Fruit fly (Drosophila melanogaster) whole organism, adult: Measurements from ENCODE around the gene Archease.

ENCODE experiments used
- CG11617 ChIP-seq: fragments of 200-800 bp; sonication (Bioruptor generic); optimal IDR thresholded peaks from 2 replicates; lab custom pipeline; 2017; ENCODE audit warnings: mild to moderate bottlenecking, missing biosample characterization, missing genetic modification reagents, missing genetic modification characterization
- CG12768 ChIP-seq: fragments of 200-800 bp; sonication (Bioruptor generic); optimal IDR thresholded peaks from 2 replicates; lab custom pipeline; 2017; ENCODE audit warnings: missing biosample characterization, missing genetic modification characterization, mild to moderate bottlenecking, moderate library complexity, missing genetic modification reagents
- CG14711 ChIP-seq: fragments of 200-800 bp; sonication (Bioruptor generic); optimal IDR thresholded peaks from 2 replicates; lab custom pipeline; 2018; ENCODE audit warnings: missing biosample characterization, mild to moderate bottlenecking, missing genetic modification characterization, moderate library complexity
- CG1620 ChIP-seq: fragments of 200-800 bp; sonication (Bioruptor generic); optimal IDR thresholded peaks from 2 replicates; lab custom pipeline; 2016; ENCODE audit warnings: missing biosample characterization, missing genetic modification characterization
- CG33017 ChIP-seq: fragments of 200-800 bp; sonication (Bioruptor generic); optimal IDR thresholded peaks from 2 replicates; lab custom pipeline; 2018; ENCODE audit warnings: missing biosample characterization, mild to moderate bottlenecking, missing genetic modification characterization, moderate library complexity
- CG5204 ChIP-seq: fragments of 200-800 bp; sonication (Bioruptor generic); optimal IDR thresholded peaks from 2 replicates; lab custom pipeline; 2016; ENCODE audit warnings: missing biosample characterization, missing genetic modification characterization
- CG7045 ChIP-seq: fragments of 200-800 bp; sonication (Bioruptor generic); optimal IDR thresholded peaks from 2 replicates; lab custom pipeline; 2017; ENCODE audit warnings: missing biosample characterization, mild to moderate bottlenecking, missing genetic modification characterization
- CG7101 ChIP-seq: fragments of 200-800 bp; sonication (Bioruptor generic); optimal IDR thresholded peaks from 2 replicates; lab custom pipeline; 2018; ENCODE audit warnings: missing biosample characterization, mild to moderate bottlenecking, missing genetic modification characterization, moderate library complexity
- Clk ChIP-seq: fragments of 200-800 bp; sonication (Bioruptor generic); optimal IDR thresholded peaks from 2 replicates; lab custom pipeline; 2017; ENCODE audit warnings: missing biosample characterization, missing genetic modification characterization
- Crg-1 ChIP-seq: fragments of 200-800 bp; sonication (Bioruptor generic); optimal IDR thresholded peaks from 2 replicates; lab custom pipeline; 2016; ENCODE audit warnings: missing biosample characterization, missing genetic modification characterization
- Hr96 ChIP-seq: fragments of 200-800 bp; sonication (Bioruptor generic); optimal IDR thresholded peaks from 2 replicates; lab custom pipeline; 2016; ENCODE audit warnings: missing biosample characterization, missing genetic modification characterization
- Mnt ChIP-seq: fragments of 200-800 bp; sonication (Bioruptor generic); optimal IDR thresholded peaks from 2 replicates; lab custom pipeline; 2016; ENCODE audit warnings: missing biosample characterization, mild to moderate bottlenecking, missing genetic modification characterization
- bab1 ChIP-seq: fragments of 200-800 bp; sonication (Bioruptor generic); optimal IDR thresholded peaks from 3 replicates; lab custom pipeline; 2019; ENCODE audit warnings: missing biosample characterization, mild to moderate bottlenecking, missing genetic modification characterization, moderate library complexity
- cic ChIP-seq: fragments of 200-800 bp; sonication (Bioruptor generic); optimal IDR thresholded peaks from 2 replicates; lab custom pipeline; 2017; ENCODE audit warnings: missing biosample characterization, mild to moderate bottlenecking, missing genetic modification characterization, moderate library complexity
- cnc ChIP-seq, 2 experiments: fragments of >200 bp; optimal IDR thresholded peaks; 2 replicates each; lab custom pipeline; 2017
- kay ChIP-seq: fragments of 200-800 bp; sonication (Bioruptor generic); peaks from one replicate; lab custom pipeline; 2016; ENCODE audit warnings: missing biosample characterization, missing genetic modification characterization, borderline replicate concordance
- ovo ChIP-seq: fragments of 200-800 bp; sonication (Bioruptor generic); optimal IDR thresholded peaks from 2 replicates; lab custom pipeline; 2016; ENCODE audit warnings: missing biosample characterization, missing genetic modification characterization
- pad ChIP-seq: fragments of 200-800 bp; sonication (Bioruptor generic); optimal IDR thresholded peaks from 3 replicates; lab custom pipeline; 2017; ENCODE audit warnings: missing biosample characterization, missing genetic modification characterization, mild to moderate bottlenecking, moderate library complexity, missing genetic modification reagents
- tj ChIP-seq: fragments of 200-800 bp; sonication (Bioruptor generic); optimal IDR thresholded peaks from 3 replicates; lab custom pipeline; 2017; ENCODE audit warnings: missing biosample characterization, mild to moderate bottlenecking, missing genetic modification characterization, moderate library complexity
- toe ChIP-seq: fragments of 200-800 bp; sonication (Bioruptor generic); optimal IDR thresholded peaks from 2 replicates; lab custom pipeline; 2016; ENCODE audit warnings: missing biosample characterization, missing genetic modification characterization

Archease gene

dm6 chr3R:21665404-21665803, 2.6 kb upstream of the Archease start:
- TF ChIP-seq CG7045 (GFP tag; lab: Kevin White, UChicago), result no peak
- TF ChIP-seq Hr96, result no peak
- TF ChIP-seq CG1620, result no peak
- no peak for TF ChIP-seq pad
- no peak for TF ChIP-seq Clk (GFP tag; lab: Kevin White, UChicago)
- TF ChIP-seq CG14711, result no peak
- no peak for TF ChIP-seq ovo
- no peak for TF ChIP-seq toe (GFP tag; lab: Kevin White, UChicago)
- TF ChIP-seq CG7101 (tag; lab: Kevin White, UChicago), result no peak

dm6 chr3R:21664089-21664488, 1.3 kb upstream of the Archease start, which contains the start of gene Jhbp16:
Jhbp16 (plus strand) TSS chr3R:21664389.
- TF ChIP-seq CG7101 (tag; lab: Kevin White, UChicago), result no peak
- TF ChIP-seq bab1, result no peak
- TF ChIP-seq CG1620, result no peak
- TF ChIP-seq toe (GFP tag; lab: Kevin White, UChicago), result no peak
- no peak for TF ChIP-seq tj (GFP tag; lab: Kevin White, UChicago)
- no peak for TF ChIP-seq pad
- no peak for TF ChIP-seq cnc (optimal IDR thresholded peaks at IDR 0.05; lab: Kevin White, UChicago)
- no peak for TF ChIP-seq Hr96
- no peak for TF ChIP-seq CG11617 (GFP tag; lab: Kevin White, UChicago)
- TF ChIP-seq kay (GFP tag; lab: Kevin White, UChicago), result no peak
- TF ChIP-seq cic, result no peak
- TF ChIP-seq Crg-1 (GFP tag; lab: Kevin White, UChicago), result no peak
- no peak for TF ChIP-seq Clk (GFP tag; lab: Kevin White, UChicago)
- TF ChIP-seq CG5204 (GFP tag; lab: Kevin White, UChicago), result no peak
- no peak for TF ChIP-seq CG14711
- no peak for TF ChIP-seq CG12768 (GFP tag; lab: Kevin White, UChicago)
- TF ChIP-seq ovo, result no peak
- no peak for TF ChIP-seq CG7045 (GFP tag; lab: Kevin White, UChicago)
- TF ChIP-seq Mnt (GFP tag; lab: Kevin White, UChicago), result no peak
- TF ChIP-seq CG33017 (tag; lab: Kevin White, UChicago), result no peak

DNA sequence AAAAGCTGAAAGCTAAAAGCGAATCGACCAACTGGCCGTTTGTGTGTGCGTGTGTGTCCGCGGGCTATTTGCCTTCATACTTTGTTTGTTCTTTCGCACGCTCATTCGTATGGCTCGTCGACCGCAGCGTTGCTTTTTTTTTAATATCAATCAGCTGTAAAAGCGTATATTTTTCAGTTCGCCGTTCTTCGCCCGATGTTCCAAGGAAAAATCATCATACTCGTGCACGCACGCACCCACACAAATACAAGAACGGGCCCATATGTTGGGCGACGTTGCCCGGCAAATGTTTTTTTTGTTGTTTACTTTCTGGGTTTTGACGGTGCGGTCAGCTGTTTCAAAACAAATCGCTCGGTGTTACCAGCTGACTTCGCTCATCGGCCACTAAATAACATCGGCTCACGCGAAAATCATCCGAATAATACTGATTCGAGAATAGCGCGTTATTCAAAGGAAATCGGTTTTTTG, 2.1 kb downstream of the Archease start, which contains the start of gene E2f1:
Gene E2f1, minus strand, starts transcription at position 213 of the 468 bp plus-strand sequence.
- no peak for TF ChIP-seq cnc (optimal IDR thresholded peaks at IDR 0.05; lab: Kevin White, UChicago)
- TF ChIP-seq tj (GFP tag; lab: Kevin White, UChicago), result no peak
- no peak for TF ChIP-seq CG7045 (GFP tag; lab: Kevin White, UChicago)
- peak; percentile 5 for TF ChIP-seq Mnt (GFP tag; lab: Kevin White, UChicago)
- no peak for TF ChIP-seq CG33017 (tag; lab: Kevin White, UChicago)
- TF ChIP-seq CG7101 (tag; lab: Kevin White, UChicago), result no peak
- TF ChIP-seq CG1620, result no peak
- TF ChIP-seq bab1, result peak; percentile 58
- no peak for TF ChIP-seq toe (GFP tag; lab: Kevin White, UChicago)
- no peak for TF ChIP-seq CG12768 (GFP tag; lab: Kevin White, UChicago)
- TF ChIP-seq cic, result peak; percentile 23
- no peak for TF ChIP-seq CG11617 (GFP tag; lab: Kevin White, UChicago)

DNA sequence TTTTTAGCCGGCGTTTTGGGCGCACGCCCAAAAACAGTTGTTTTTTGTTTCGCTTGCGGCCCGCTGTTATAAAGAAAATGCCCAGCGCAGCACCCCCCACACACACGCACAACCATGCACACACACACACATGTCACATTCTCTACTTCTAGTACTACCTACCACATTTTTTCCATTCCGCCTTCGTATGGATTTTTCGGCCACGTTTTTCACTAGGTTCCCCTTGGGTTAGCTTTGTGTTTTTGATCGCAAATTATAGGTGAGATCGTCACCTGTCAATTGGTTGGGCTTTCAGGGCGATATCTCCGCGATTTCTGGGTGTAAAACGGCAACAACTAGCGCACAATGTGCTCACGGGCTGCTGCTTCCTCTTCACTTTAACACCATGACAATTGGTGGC, 2.7 kb downstream of the Archease start:
- peak; percentile 70 for TF ChIP-seq tj (GFP tag; lab: Kevin White, UChicago)
- no peak for TF ChIP-seq CG7045 (GFP tag; lab: Kevin White, UChicago)
- TF ChIP-seq cnc (optimal IDR thresholded peaks at IDR 0.05; lab: Kevin White, UChicago), result no peak
- no peak for TF ChIP-seq CG12768 (GFP tag; lab: Kevin White, UChicago)

- TF ChIP-seq kay (GFP tag; lab: Kevin White, UChicago) (peak; percentile 64), cnc (optimal IDR thresholded peaks at IDR 0.05; lab: Kevin White, UChicago) (no peak), CG14711 (no peak), Hr96 (no peak), cic (no peak)
Observed at dm6 chr3R:21658752-21659468, 3.9 kb downstream of the Archease start.

DNA sequence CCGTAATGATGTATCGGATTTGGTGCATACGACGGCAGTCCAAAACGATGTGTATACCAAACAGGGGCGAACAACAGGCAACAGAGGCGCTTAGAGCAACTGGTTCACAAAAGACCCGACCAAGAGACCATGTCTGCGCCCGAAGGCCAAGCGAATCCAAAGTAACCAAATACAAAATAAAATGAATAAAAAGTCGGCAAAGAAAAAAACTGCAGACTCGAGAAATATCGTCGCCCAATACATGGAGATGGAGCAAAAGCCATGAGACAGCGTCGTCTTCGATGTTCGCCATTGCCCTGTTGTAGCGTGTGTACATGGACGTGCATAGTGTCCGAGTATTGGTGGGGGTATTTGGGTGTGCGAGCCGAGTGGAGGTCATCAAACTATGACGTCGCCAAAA, 4.5 kb downstream of the Archease start:
- TF ChIP-seq CG12768 (GFP tag; lab: Kevin White, UChicago) (no peak), toe (GFP tag; lab: Kevin White, UChicago) (no peak), ovo (no peak), tj (GFP tag; lab: Kevin White, UChicago) (peak; percentile 93)

dm6 chr3R:21657489-21658018, 5.2 kb downstream of the Archease start:
- TF ChIP-seq Clk (GFP tag; lab: Kevin White, UChicago) (no peak), cic (no peak), CG14711 (no peak), kay (GFP tag; lab: Kevin White, UChicago) (no peak), Mnt (GFP tag; lab: Kevin White, UChicago) (no peak), Crg-1 (GFP tag; lab: Kevin White, UChicago) (no peak), CG33017 (tag; lab: Kevin White, UChicago) (no peak), CG7045 (GFP tag; lab: Kevin White, UChicago) (no peak), pad (no peak), Hr96 (no peak), CG7101 (tag; lab: Kevin White, UChicago) (no peak), bab1 (no peak), toe (GFP tag; lab: Kevin White, UChicago) (no peak), ovo (no peak), tj (GFP tag; lab: Kevin White, UChicago) (no peak), cnc (optimal IDR thresholded peaks at IDR 0.05; lab: Kevin White, UChicago) (no peak), CG1620 (no peak), CG11617 (GFP tag; lab: Kevin White, UChicago) (no peak)
